Fruit fly (Drosophila melanogaster) whole organism, embryonic: ENCODE measurements around the gene CG17777.

Experiments
- Atf6 ChIP-seq: fragments of 200-800 bp; sonication (Bioruptor generic); IDR thresholded peaks from 2 replicates; pipeline ENCODE4 v1.3.6; 2022; ENCODE audit warnings: missing biosample characterization, missing genetic modification characterization
- BEAF-32 ChIP-seq: fragments of 200-800 bp; sonication (Bioruptor generic); optimal IDR thresholded peaks from 3 replicates; lab custom pipeline; 2017; ENCODE audit warnings: missing biosample characterization, missing genetic modification characterization, mild to moderate bottlenecking, moderate library complexity, missing genetic modification reagents
- CG10267 ChIP-seq: fragments of 200-800 bp; sonication (Bioruptor generic); optimal IDR thresholded peaks from 2 replicates; lab custom pipeline; 2018; ENCODE audit warnings: missing biosample characterization, mild to moderate bottlenecking, missing genetic modification characterization, moderate library complexity
- CG12391 ChIP-seq: fragments of 200-800 bp; sonication (Bioruptor generic); optimal IDR thresholded peaks from 3 replicates; lab custom pipeline; 2018; ENCODE audit warnings: missing biosample characterization, mild to moderate bottlenecking, missing genetic modification characterization, moderate library complexity
- CG13624 ChIP-seq: fragments of 200-800 bp; sonication (Bioruptor generic); optimal IDR thresholded peaks from 2 replicates; lab custom pipeline; 2016; ENCODE audit warnings: missing biosample characterization, missing genetic modification characterization
- CG14710 ChIP-seq: fragments of 200-800 bp; sonication (Bioruptor generic); optimal IDR thresholded peaks from 3 replicates; lab custom pipeline; 2019; ENCODE audit warnings: missing biosample characterization, mild to moderate bottlenecking, missing genetic modification characterization, moderate library complexity
- CG15514 ChIP-seq: fragments of 200-800 bp; sonication (Bioruptor generic); optimal IDR thresholded peaks from 3 replicates; lab custom pipeline; 2017; ENCODE audit warnings: missing biosample characterization, missing genetic modification characterization, mild to moderate bottlenecking, moderate library complexity, missing genetic modification reagents
- CG16863 ChIP-seq: fragments of 200-800 bp; sonication (Bioruptor generic); optimal IDR thresholded peaks from 3 replicates; lab custom pipeline; 2016; ENCODE audit warnings: missing biosample characterization, missing genetic modification characterization
- CG2116 ChIP-seq: fragments of 200-800 bp; sonication (Bioruptor generic); optimal IDR thresholded peaks from 3 replicates; lab custom pipeline; 2018; ENCODE audit warnings: missing biosample characterization, mild to moderate bottlenecking, missing genetic modification characterization
- CG30020 ChIP-seq: fragments of 200-800 bp; optimal IDR thresholded peaks from 2 replicates; lab custom pipeline; 2019; ENCODE audit warnings: missing biosample characterization, mild to moderate bottlenecking, missing genetic modification characterization, moderate library complexity
- CG30403 ChIP-seq: fragments of 200-800 bp; sonication (Bioruptor generic); optimal IDR thresholded peaks from 3 replicates; lab custom pipeline; 2016; ENCODE audit warnings: missing biosample characterization, missing genetic modification characterization
- CG34224 ChIP-seq: fragments of 200-800 bp; sonication (Bioruptor generic); IDR thresholded peaks from 3 replicates; pipeline ENCODE4 v1.3.6; 2022; ENCODE audit warnings: missing biosample characterization, missing genetic modification characterization; ENCODE audit not compliant: partially characterized antibody
- CG34376 ChIP-seq: fragments of 200-800 bp; sonication (Bioruptor generic); optimal IDR thresholded peaks from 2 replicates; lab custom pipeline; 2018; ENCODE audit warnings: missing biosample characterization, mild to moderate bottlenecking, missing genetic modification characterization
- CG3995 ChIP-seq: fragments of 200-800 bp; sonication (Bioruptor generic); optimal IDR thresholded peaks from 3 replicates; lab custom pipeline; 2016; ENCODE audit warnings: missing biosample characterization, missing genetic modification characterization
- CG4617 ChIP-seq: fragments of 200-800 bp; sonication (Bioruptor generic); optimal IDR thresholded peaks from 3 replicates; lab custom pipeline; 2016; ENCODE audit warnings: missing biosample characterization, missing genetic modification characterization, borderline replicate concordance
- CG7357 ChIP-seq: fragments of 200-800 bp; sonication (Bioruptor generic); IDR thresholded peaks from 3 replicates; pipeline ENCODE4 v1.3.6; 2022; ENCODE audit warnings: missing biosample characterization, missing genetic modification characterization
- CG8281 ChIP-seq: fragments of 200-800 bp; sonication (Bioruptor generic); optimal IDR thresholded peaks from 2 replicates; lab custom pipeline; 2018; ENCODE audit warnings: missing biosample characterization, mild to moderate bottlenecking, missing genetic modification characterization, moderate library complexity
- CG8478 ChIP-seq: fragments of >200 bp; optimal IDR thresholded peaks from 2 replicates; lab custom pipeline; 2018
- CG9609 ChIP-seq: fragments of 200-800 bp; sonication (Bioruptor generic); optimal IDR thresholded peaks from 3 replicates; lab custom pipeline; 2016; ENCODE audit warnings: missing biosample characterization, missing genetic modification characterization
- CHES-1-like ChIP-seq: fragments of 200-800 bp; sonication (Bioruptor generic); optimal IDR thresholded peaks from 2 replicates; lab custom pipeline; 2016; ENCODE audit warnings: missing biosample characterization, missing genetic modification characterization
- D19B ChIP-seq: fragments of 200-800 bp; sonication (Bioruptor generic); optimal IDR thresholded peaks from 2 replicates; lab custom pipeline; 2017; ENCODE audit warnings: missing biosample characterization, mild to moderate bottlenecking, missing genetic modification characterization
- Doc3 ChIP-seq: fragments of 200-800 bp; sonication (Bioruptor generic); IDR thresholded peaks from 3 replicates; pipeline ENCODE4 v1.3.6; 2022; ENCODE audit warnings: missing biosample characterization, missing genetic modification characterization; ENCODE audit not compliant: partially characterized antibody
- Dp ChIP-seq: fragments of 200-800 bp; sonication (Bioruptor generic); optimal IDR thresholded peaks from 2 replicates; lab custom pipeline; 2018; ENCODE audit warnings: missing biosample characterization, mild to moderate bottlenecking, missing genetic modification characterization, moderate library complexity
- H15 ChIP-seq: fragments of 200-800 bp; sonication (Bioruptor generic); IDR thresholded peaks from 3 replicates; pipeline ENCODE4 v1.3.6; 2022; ENCODE audit warnings: missing biosample characterization, missing genetic modification characterization
- MBD-R2 ChIP-seq: fragments of 200-800 bp; sonication (Bioruptor generic); IDR thresholded peaks from 2 replicates; pipeline ENCODE4 v1.3.6; 2022; ENCODE audit warnings: missing biosample characterization, missing genetic modification characterization
- Scr ChIP-seq: fragments of 200-800 bp; sonication (Bioruptor generic); IDR thresholded peaks from 2 replicates; pipeline ENCODE4 v1.3.6; 2022; ENCODE audit warnings: missing biosample characterization, missing genetic modification characterization; ENCODE audit not compliant: partially characterized antibody
- Sin3A ChIP-seq: fragments of >200 bp; optimal IDR thresholded peaks from 2 replicates; lab custom pipeline; 2018
- Sry-δ ChIP-seq: fragments of 200-800 bp; sonication (Bioruptor generic); optimal IDR thresholded peaks from 2 replicates; lab custom pipeline; 2016; ENCODE audit warnings: missing biosample characterization, missing genetic modification characterization
- YL-1 ChIP-seq: fragments of 200-800 bp; sonication (Bioruptor generic); optimal IDR thresholded peaks from 3 replicates; lab custom pipeline; 2017; ENCODE audit warnings: missing biosample characterization, mild to moderate bottlenecking, missing genetic modification characterization
- bcd ChIP-seq: fragments of 200-800 bp; sonication (Bioruptor generic); optimal IDR thresholded peaks from 2 replicates; lab custom pipeline; 2017; ENCODE audit warnings: missing biosample characterization, mild to moderate bottlenecking, missing genetic modification characterization
- crp ChIP-seq, 2 experiments: fragments of 200-800 bp; sonication (Bioruptor generic); optimal IDR thresholded peaks; 2 replicates in 1 of 2; 3 replicates in 1 of 2; lab custom pipeline; 2017; ENCODE audit warnings: missing biosample characterization in 2 of 2, missing genetic modification characterization in 2 of 2, mild to moderate bottlenecking in 1 of 2, moderate library complexity in 1 of 2
- cwo ChIP-seq: fragments of 200-800 bp; sonication (Bioruptor generic); optimal IDR thresholded peaks from 3 replicates; lab custom pipeline; 2017; ENCODE audit warnings: missing biosample characterization, missing genetic modification characterization, mild to moderate bottlenecking, moderate library complexity, missing genetic modification reagents
- dmrt99B ChIP-seq: fragments of 200-800 bp; sonication (Bioruptor generic); optimal IDR thresholded peaks from 2 replicates; lab custom pipeline; 2018; ENCODE audit warnings: missing biosample characterization, mild to moderate bottlenecking, missing genetic modification characterization, moderate library complexity
- ems ChIP-seq: fragments of 200-800 bp; sonication (Bioruptor generic); optimal IDR thresholded peaks from 3 replicates; lab custom pipeline; 2016; ENCODE audit warnings: missing biosample characterization, missing genetic modification characterization
- gce ChIP-seq: fragments of 200-800 bp; sonication (Bioruptor generic); IDR thresholded peaks from 3 replicates; pipeline ENCODE4 v1.3.6; 2022; ENCODE audit warnings: missing biosample characterization, missing genetic modification characterization
- hb ChIP-seq: fragments of 200-800 bp; sonication (Bioruptor generic); IDR thresholded peaks from 3 replicates; pipeline ENCODE4 v1.3.6; 2022; ENCODE audit warnings: missing biosample characterization, missing genetic modification characterization; ENCODE audit not compliant: partially characterized antibody
- knrl ChIP-seq: fragments of 200-800 bp; sonication (Bioruptor generic); IDR thresholded peaks from 3 replicates; pipeline ENCODE4 v1.3.6; 2022; ENCODE audit warnings: missing biosample characterization, missing genetic modification characterization; ENCODE audit not compliant: partially characterized antibody
- lmd ChIP-seq: fragments of 200-800 bp; sonication (Bioruptor generic); IDR thresholded peaks from 2 replicates; pipeline ENCODE4 v1.3.6; 2022; ENCODE audit warnings: missing biosample characterization, missing genetic modification characterization
- nmo ChIP-seq: fragments of 200-800 bp; sonication (Bioruptor generic); optimal IDR thresholded peaks from 2 replicates; lab custom pipeline; 2018; ENCODE audit warnings: missing biosample characterization, mild to moderate bottlenecking, missing genetic modification characterization, moderate library complexity
- nom ChIP-seq: fragments of 200-800 bp; sonication (Bioruptor generic); optimal IDR thresholded peaks from 2 replicates; lab custom pipeline; 2017; ENCODE audit warnings: missing biosample characterization, missing genetic modification characterization, mild to moderate bottlenecking, moderate library complexity, missing genetic modification reagents
- onecut ChIP-seq: fragments of 200-800 bp; sonication (Bioruptor generic); IDR thresholded peaks from 2 replicates; pipeline ENCODE4 v1.3.6; 2022; ENCODE audit warnings: missing biosample characterization, missing genetic modification characterization
- rib ChIP-seq: fragments of 200-800 bp; sonication (Bioruptor generic); IDR thresholded peaks from 2 replicates; pipeline ENCODE4 v1.3.6; 2022; ENCODE audit warnings: missing biosample characterization, missing genetic modification characterization
- run ChIP-seq: fragments of 200-800 bp; sonication (Bioruptor generic); optimal IDR thresholded peaks from 3 replicates; lab custom pipeline; 2018; ENCODE audit warnings: missing biosample characterization, mild to moderate bottlenecking, missing genetic modification characterization
- sima ChIP-seq: fragments of 200-800 bp; sonication (Bioruptor generic); optimal IDR thresholded peaks from 2 replicates; lab custom pipeline; 2016; ENCODE audit warnings: missing biosample characterization, missing genetic modification characterization
- sna ChIP-seq: fragments of 200-800 bp; sonication (Bioruptor generic); IDR thresholded peaks from 2 replicates; pipeline ENCODE4 v1.3.6; 2022; ENCODE audit warnings: missing biosample characterization, missing genetic modification characterization; ENCODE audit not compliant: partially characterized antibody
- unc-4 ChIP-seq: fragments of 200-800 bp; sonication (Bioruptor generic); IDR thresholded peaks from 2 replicates; pipeline ENCODE4 v1.3.6; 2022; ENCODE audit warnings: missing biosample characterization, missing genetic modification characterization; ENCODE audit not compliant: partially characterized antibody

Gene CG17777

dm6 chrX:2184563-2184962 is 2.1 kb upstream of the CG17777 start, which contains the start of the genes Nmd3 and CG17776 (continued):
- TF ChIP-seq Sry-δ (GFP tag; lab: Kevin White, UChicago) = peak; percentile 73
- TF ChIP-seq sna (GFP tag; lab: Robert Waterston, UW) = peak; percentile 77
- TF ChIP-seq rib (GFP tag; lab: Robert Waterston, UW) = no peak
- TF ChIP-seq CG9609 (GFP tag; lab: Kevin White, UChicago) = no peak
- TF ChIP-seq CG10267 (tag; lab: Kevin White, UChicago) = peak; percentile 17
- TF ChIP-seq Atf6 = no peak
- TF ChIP-seq crp (GFP tag; optimal IDR thresholded peaks at IDR 0.05; lab: Kevin White, UChicago) = peak; percentile 20 to 85
- TF ChIP-seq CG8281 = no peak
- peak; percentile 58; the same call in 2 of the 3 replicates for TF ChIP-seq knrl (GFP tag; lab: Robert Waterston, UW)
- TF ChIP-seq CG12391 = peak; percentile 30
- peak; percentile 45 for TF ChIP-seq CG14710 (tag; lab: Kevin White, UChicago)
- TF ChIP-seq YL-1 (GFP tag; lab: Kevin White, UChicago) = peak; percentile 46
- peak; percentile 73 for TF ChIP-seq Scr
- TF ChIP-seq Sin3A = peak; percentile 60
- TF ChIP-seq cwo (GFP tag; lab: Kevin White, UChicago) = peak; percentile 79
- peak; percentile 26 for TF ChIP-seq CHES-1-like (GFP tag; lab: Kevin White, UChicago)
- peak; percentile 1 for TF ChIP-seq CG34376 (GFP tag; lab: Kevin White, UChicago)
- peak; percentile 68 for TF ChIP-seq BEAF-32 (GFP tag; lab: Kevin White, UChicago)
- peak; percentile 8 for TF ChIP-seq CG30020 (tag; lab: Kevin White, UChicago)
- peak; percentile 80 for TF ChIP-seq hb (GFP tag; lab: Robert Waterston, UW)
- peak; percentile 58; the same call in 1 of the 3 replicates for TF ChIP-seq Doc3
- 0 out of 2 replicates have a peak, but pooled peaks have one; percentile 6 for TF ChIP-seq onecut
- peak; percentile 83 for TF ChIP-seq CG34224 (GFP tag; lab: Robert Waterston, UW)
- TF ChIP-seq CG4617 = peak; percentile 26
- TF ChIP-seq nmo (GFP tag; lab: Kevin White, UChicago) = peak; percentile 39
- TF ChIP-seq CG15514 = peak; percentile 64
- peak; percentile 33 for TF ChIP-seq bcd (GFP tag; lab: Kevin White, UChicago)
- no peak for TF ChIP-seq D19B (GFP tag; lab: Kevin White, UChicago)
- peak; percentile 77 for TF ChIP-seq CG2116 (GFP tag; lab: Kevin White, UChicago)
- peak; percentile 72; the same call in 1 of the 2 replicates for TF ChIP-seq MBD-R2 (GFP tag; lab: Robert Waterston, UW)
- TF ChIP-seq CG13624 (GFP tag; lab: Kevin White, UChicago) = peak; percentile 46
- TF ChIP-seq dmrt99B (tag; lab: Kevin White, UChicago) = no peak

dm6 chrX:2187520-2187919 is 865 bp downstream of the CG17777 start, which contains the start of gene CG3457:
Gene CG3457, plus strand, starts transcription at chrX:2187820.
- no peak for TF ChIP-seq lmd (GFP tag; lab: Robert Waterston, UW)
- TF ChIP-seq CHES-1-like (GFP tag; lab: Kevin White, UChicago) = no peak
- TF ChIP-seq Sry-δ (GFP tag; lab: Kevin White, UChicago) = no peak
- TF ChIP-seq CG3995 (GFP tag; lab: Kevin White, UChicago) = peak; percentile 89
- no peak for TF ChIP-seq run (tag; lab: Kevin White, UChicago)
- TF ChIP-seq, all 482 proteins: peak for 1

dm6 chrX:2188888-2189287 is 2.2 kb downstream of the CG17777 start, which contains the start of gene Mct1:
Gene Mct1, plus strand, starts transcription at chrX:2189188.
- TF ChIP-seq Dp (GFP tag; lab: Kevin White, UChicago) = no peak
- no peak for TF ChIP-seq nom
- TF ChIP-seq CG7357 (GFP tag; lab: Robert Waterston, UW) = no peak
- TF ChIP-seq CG16863 = no peak
- no peak for TF ChIP-seq CG8478 (lab: Kevin White, UChicago)
- no peak for TF ChIP-seq ems
- no peak for TF ChIP-seq gce (GFP tag; lab: Robert Waterston, UW)
- TF ChIP-seq knrl (GFP tag; lab: Robert Waterston, UW) = no peak
- no peak for TF ChIP-seq H15 (GFP tag; lab: Robert Waterston, UW)
- no peak for TF ChIP-seq unc-4 (GFP tag; lab: Robert Waterston, UW)
- TF ChIP-seq CG30403 (GFP tag; lab: Kevin White, UChicago) = no peak
- TF ChIP-seq sima = no peak
